Fruit fly (Drosophila melanogaster): Measurements from ENCODE around the gene PhKgamma.
A peak's percentile ranks its signal among the peaks of the same experiment; 100 is the strongest.

Gene PhKgamma

dm6 chrX:11684462-11684861 lies 10.5 kb upstream of the PhKgamma start:
- no peak for TF ChIP-seq D1 (tag; optimal IDR thresholded peaks at IDR 0.05)
- TF ChIP-seq CG8301 (tag; optimal IDR thresholded peaks at IDR 0.05) = no peak
- TF ChIP-seq CG8159 (tag; optimal IDR thresholded peaks at IDR 0.05) = peak; percentile 43
- TF ChIP-seq fd96Ca (GFP tag; IDR thresholded peaks at IDR 0.05) = peak; percentile 50; the same call in 1 of the 3 replicates
- TF ChIP-seq EcR (GFP tag; optimal IDR thresholded peaks at IDR 0.05) = peak; percentile 29
- peak; percentile 21 for TF ChIP-seq Snoo (tag; optimal IDR thresholded peaks at IDR 0.05)
- TF ChIP-seq CG13204 (GFP tag; optimal IDR thresholded peaks at IDR 0.05) = peak; percentile 60
- peak; percentile 13 for TF ChIP-seq CG9948 (tag; optimal IDR thresholded peaks at IDR 0.05)
- TF ChIP-seq CG4496 (GFP tag; IDR thresholded peaks at IDR 0.05) = peak; percentile 43; the same call in 1 of the 3 replicates
- TF ChIP-seq CG14655 (GFP tag; optimal IDR thresholded peaks at IDR 0.05) = peak; percentile 39
- peak; percentile 5; the same call in 1 of the 2 replicates for TF ChIP-seq Ets98B (GFP tag; IDR thresholded peaks at IDR 0.05)
- no peak for TF ChIP-seq gl (tag; optimal IDR thresholded peaks at IDR 0.05)
- TF ChIP-seq CG32121 (GFP tag; IDR thresholded peaks at IDR 0.05) = peak; percentile 43; the same call in 1 of the 2 replicates
- no peak for TF ChIP-seq CG17806 (tag; optimal IDR thresholded peaks at IDR 0.05)
- TF ChIP-seq Pif1A (GFP tag; optimal IDR thresholded peaks at IDR 0.05) = peak; percentile 50
- peak; percentile 36; the same call in 1 of the 2 replicates for TF ChIP-seq CG12605 (GFP tag; IDR thresholded peaks at IDR 0.05)
- peak; percentile 26 for TF ChIP-seq CG15710 (tag; optimal IDR thresholded peaks at IDR 0.05)
- TF ChIP-seq CG34367 (tag; optimal IDR thresholded peaks at IDR 0.05) = peak; percentile 26

- TF ChIP-seq EcR (GFP tag; optimal IDR thresholded peaks at IDR 0.05) = peak; percentile 93
- TF ChIP-seq CG8301 (tag; optimal IDR thresholded peaks at IDR 0.05) = peak; percentile 78
- peak; percentile 85 for TF ChIP-seq CG34367 (tag; optimal IDR thresholded peaks at IDR 0.05)
- TF ChIP-seq CG8159 (tag; optimal IDR thresholded peaks at IDR 0.05) = peak; percentile 89
- TF ChIP-seq CG10348 (GFP tag; IDR thresholded peaks at IDR 0.05) = no peak
- peak; percentile 51 for TF ChIP-seq gl (tag; optimal IDR thresholded peaks at IDR 0.05)
- no peak for TF ChIP-seq fd96Ca (GFP tag; IDR thresholded peaks at IDR 0.05)
- TF ChIP-seq CG4496 (GFP tag; IDR thresholded peaks at IDR 0.05) = no peak
- TF ChIP-seq CG12605 (GFP tag; IDR thresholded peaks at IDR 0.05) = no peak
- peak; percentile 72 for TF ChIP-seq Pif1A (GFP tag; optimal IDR thresholded peaks at IDR 0.05)
- peak; percentile 70 for TF ChIP-seq D1 (tag; optimal IDR thresholded peaks at IDR 0.05)
- TF ChIP-seq CG14655 (GFP tag; optimal IDR thresholded peaks at IDR 0.05) = peak; percentile 87
- TF ChIP-seq rn (GFP tag; IDR thresholded peaks at IDR 0.05) = no peak
- TF ChIP-seq CG15710 (tag; optimal IDR thresholded peaks at IDR 0.05) = peak; percentile 91
- peak; percentile 60 for TF ChIP-seq Snoo (tag; optimal IDR thresholded peaks at IDR 0.05)
- peak; percentile 86 for TF ChIP-seq CG17806 (tag; optimal IDR thresholded peaks at IDR 0.05)
- peak; percentile 66 for TF ChIP-seq Ets98B (GFP tag; IDR thresholded peaks at IDR 0.05)
- peak; percentile 88 for TF ChIP-seq CG9948 (tag; optimal IDR thresholded peaks at IDR 0.05)
- peak; percentile 52 for TF ChIP-seq CG13204 (GFP tag; optimal IDR thresholded peaks at IDR 0.05)
- TF ChIP-seq CG32121 (GFP tag; IDR thresholded peaks at IDR 0.05) = peak; percentile 14; the same call in 1 of the 2 replicates
- peak; percentile 38 for TF ChIP-seq Pif1B (GFP tag; optimal IDR thresholded peaks at IDR 0.05)
Measured at dm6 chrX:11685918-11686640, 8.9 kb upstream of the PhKgamma start.

dm6 chrX:11686675-11687074 lies 8.3 kb upstream of the PhKgamma start:
- TF ChIP-seq CG34367 (tag; optimal IDR thresholded peaks at IDR 0.05) = no peak
- TF ChIP-seq EcR (GFP tag; optimal IDR thresholded peaks at IDR 0.05) = peak; percentile 33
- TF ChIP-seq D1 (tag; optimal IDR thresholded peaks at IDR 0.05) = no peak
- no peak for TF ChIP-seq gl (tag; optimal IDR thresholded peaks at IDR 0.05)
- TF ChIP-seq CG4496 (GFP tag; IDR thresholded peaks at IDR 0.05) = no peak

- no peak for TF ChIP-seq CG34367 (tag; optimal IDR thresholded peaks at IDR 0.05)
- peak; percentile 15 for TF ChIP-seq EcR (GFP tag; optimal IDR thresholded peaks at IDR 0.05)
- TF ChIP-seq D1 (tag; optimal IDR thresholded peaks at IDR 0.05) = no peak
Measured at dm6 chrX:11687666-11688492, 7.1 kb upstream of the PhKgamma start.

dm6 chrX:11689669-11690068 lies 5.3 kb upstream of the PhKgamma start:
- TF ChIP-seq rn (GFP tag; IDR thresholded peaks at IDR 0.05) (no peak), Pif1B (GFP tag; optimal IDR thresholded peaks at IDR 0.05) (no peak), CG15710 (tag; optimal IDR thresholded peaks at IDR 0.05) (no peak), EcR (GFP tag; optimal IDR thresholded peaks at IDR 0.05) (peak; percentile 80), D1 (tag; optimal IDR thresholded peaks at IDR 0.05) (no peak)

- 0 out of 2 replicates have a peak, but pooled peaks have one; percentile 19 for TF ChIP-seq CG12605 (GFP tag; IDR thresholded peaks at IDR 0.05)
- TF ChIP-seq CG9948 (tag; optimal IDR thresholded peaks at IDR 0.05) = no peak
- no peak for TF ChIP-seq CG32121 (GFP tag; IDR thresholded peaks at IDR 0.05)
- peak; percentile 32 for TF ChIP-seq gl (tag; optimal IDR thresholded peaks at IDR 0.05)
- 0 out of 3 replicates have a peak, but pooled peaks have one; percentile 18 for TF ChIP-seq CG4496 (GFP tag; IDR thresholded peaks at IDR 0.05)
Measured at dm6 chrX:11695883-11696211, 910 bp downstream of the PhKgamma start.
